Worm (Caenorhabditis elegans) whole organism, young adult: ENCODE data around the gene fubl-2.

Source experiments
- B0019.2 ChIP-seq: fragments of 200-800 bp; sonication (Bioruptor generic); conservative IDR thresholded peaks from 2 replicates; pipeline ENCODE4 v1.3.6; 2022; ENCODE audit warnings: missing genetic modification reagents, missing genetic modification characterization, missing compliant biosample characterization
- B0261.1 ChIP-seq: sonication (generic microtip); optimal IDR thresholded peaks from 2 replicates; lab custom pipeline; 2016; ENCODE audit warnings: mild to moderate bottlenecking, missing genetic modification characterization, moderate library complexity, missing compliant biosample characterization
- D2030.7 ChIP-seq: fragments of 200-800 bp; sonication (Bioruptor generic); IDR thresholded peaks from 2 replicates; pipeline ENCODE4 v1.3.6; 2022; ENCODE audit warnings: missing genetic modification reagents, missing genetic modification characterization, missing compliant biosample characterization
- F22D6.2 ChIP-seq: sonication (generic microtip); optimal IDR thresholded peaks from 2 replicates; lab custom pipeline; 2016; ENCODE audit warnings: mild to moderate bottlenecking, missing genetic modification characterization, missing compliant biosample characterization
- F23B12.7 ChIP-seq: sonication (generic microtip); optimal IDR thresholded peaks from 2 replicates; lab custom pipeline; 2017; ENCODE audit warnings: missing genetic modification characterization, mild to moderate bottlenecking, missing compliant biosample characterization, antibody characterized with exemption, moderate library complexity; ENCODE audit not compliant: insufficient read depth
- F39B2.1 ChIP-seq: fragments of 200-800 bp; sonication (Bioruptor generic); IDR thresholded peaks from 2 replicates; pipeline ENCODE4 v1.3.6; 2022; ENCODE audit warnings: missing genetic modification reagents, missing genetic modification characterization, missing compliant biosample characterization
- F52B5.7 ChIP-seq: sonication (generic microtip); optimal IDR thresholded peaks from 2 replicates; lab custom pipeline; 2016; ENCODE audit warnings: mild to moderate bottlenecking, missing genetic modification characterization, missing compliant biosample characterization
- Y67H2A.10 ChIP-seq: fragments of 200-800 bp; sonication (Bioruptor generic); conservative IDR thresholded peaks from 2 replicates; pipeline ENCODE4 v1.3.6; 2022; ENCODE audit warnings: missing genetic modification reagents, missing genetic modification characterization, missing compliant biosample characterization
- Y95B8A.8 ChIP-seq: fragments of 200-800 bp; sonication (Bioruptor generic); IDR thresholded peaks from 2 replicates; pipeline ENCODE4 v1.3.6; 2022; ENCODE audit warnings: missing genetic modification reagents, missing genetic modification characterization, missing compliant biosample characterization
- bed-2 ChIP-seq: fragments of 200-800 bp; sonication (Bioruptor generic); IDR thresholded peaks from 2 replicates; pipeline ENCODE4 v1.3.6; 2022; ENCODE audit warnings: missing genetic modification reagents, missing genetic modification characterization, missing compliant biosample characterization
- ccch-3 ChIP-seq: fragments of 200-800 bp; sonication (Bioruptor generic); optimal IDR thresholded peaks from 2 replicates; lab custom pipeline; 2018; ENCODE audit warnings: mild to moderate bottlenecking, missing genetic modification characterization, missing compliant biosample characterization
- cebp-2 ChIP-seq: fragments of 200-800 bp; sonication (Bioruptor generic); IDR thresholded peaks from 2 replicates; pipeline ENCODE4 v1.3.6; 2022; ENCODE audit warnings: missing genetic modification characterization, missing compliant biosample characterization
- ceh-58 ChIP-seq: fragments of 200-800 bp; sonication (Bioruptor generic); IDR thresholded peaks from 2 replicates; pipeline ENCODE4 v1.3.6; 2022; ENCODE audit warnings: missing genetic modification characterization, missing compliant biosample characterization
- ceh-79 ChIP-seq: sonication (generic microtip); optimal IDR thresholded peaks from 2 replicates; lab custom pipeline; 2017; ENCODE audit warnings: mild to moderate bottlenecking, missing genetic modification characterization, missing compliant biosample characterization
- ets-4 ChIP-seq: fragments of 200-800 bp; sonication (Bioruptor generic); optimal IDR thresholded peaks from 2 replicates; lab custom pipeline; 2018; ENCODE audit warnings: mild to moderate bottlenecking, missing genetic modification characterization, missing compliant biosample characterization
- fkh-3 ChIP-seq: sonication (generic microtip); optimal IDR thresholded peaks from 2 replicates; lab custom pipeline; 2016; ENCODE audit warnings: mild to moderate bottlenecking, missing genetic modification characterization, missing compliant biosample characterization
- hsf-1 ChIP-seq: fragments of 200-800 bp; sonication (Bioruptor generic); IDR thresholded peaks from 2 replicates; pipeline ENCODE4 v1.3.6; 2022; ENCODE audit warnings: missing genetic modification reagents, missing genetic modification characterization, missing compliant biosample characterization
- lir-1 ChIP-seq: fragments of 200-800 bp; sonication (Bioruptor generic); conservative IDR thresholded peaks from 2 replicates; pipeline ENCODE4 v1.3.6; 2022; ENCODE audit warnings: missing genetic modification reagents, missing genetic modification characterization, missing compliant biosample characterization
- lsl-1 ChIP-seq: fragments of 200-800 bp; sonication (Bioruptor generic); optimal IDR thresholded peaks from 2 replicates; lab custom pipeline; 2018; ENCODE audit warnings: mild to moderate bottlenecking, missing genetic modification characterization, moderate library complexity, missing compliant biosample characterization
- lsy-27 ChIP-seq: sonication (generic microtip); optimal IDR thresholded peaks from 2 replicates; lab custom pipeline; 2017; ENCODE audit warnings: missing genetic modification characterization, mild to moderate bottlenecking, missing compliant biosample characterization, antibody characterized with exemption, missing genotype, borderline replicate concordance; ENCODE audit not compliant: insufficient read depth
- madf-10 ChIP-seq: sonication (generic microtip); optimal IDR thresholded peaks from 2 replicates; lab custom pipeline; 2016; ENCODE audit warnings: mild to moderate bottlenecking, missing genetic modification characterization, missing compliant biosample characterization
- mel-28 ChIP-seq: sonication (generic microtip); optimal IDR thresholded peaks from 2 replicates; lab custom pipeline; 2016; ENCODE audit warnings: borderline replicate concordance, mild to moderate bottlenecking, missing genetic modification characterization, missing compliant biosample characterization
- mxl-1 ChIP-seq: sonication (generic microtip); optimal IDR thresholded peaks from 2 replicates; lab custom pipeline; 2016; ENCODE audit warnings: missing genetic modification characterization, missing compliant biosample characterization
- pbrm-1 ChIP-seq: fragments of 200-800 bp; sonication (Bioruptor generic); IDR thresholded peaks from 2 replicates; pipeline ENCODE4 v1.3.6; 2022; ENCODE audit warnings: missing genetic modification reagents, missing genetic modification characterization, missing compliant biosample characterization
- rcor-1 ChIP-seq: fragments of 200-800 bp; sonication (Bioruptor generic); IDR thresholded peaks from 2 replicates; pipeline ENCODE4 v1.3.6; 2022; ENCODE audit warnings: missing genetic modification reagents, missing genetic modification characterization, missing compliant biosample characterization
- snpc-1.3 ChIP-seq: sonication (generic microtip); optimal IDR thresholded peaks from 2 replicates; lab custom pipeline; 2017; ENCODE audit warnings: missing genetic modification characterization, mild to moderate bottlenecking, missing compliant biosample characterization, antibody characterized with exemption, moderate library complexity, missing genotype, missing genetic modification reagents; ENCODE audit not compliant: insufficient read depth
- sptf-2 ChIP-seq: fragments of 200-800 bp; sonication (Bioruptor generic); optimal IDR thresholded peaks from 2 replicates; lab custom pipeline; 2018; ENCODE audit warnings: mild to moderate bottlenecking, missing genetic modification characterization, missing compliant biosample characterization
- zim-3 ChIP-seq: sonication (generic microtip); optimal IDR thresholded peaks from 2 replicates; lab custom pipeline; 2017; ENCODE audit warnings: mild to moderate bottlenecking, missing genetic modification characterization, moderate library complexity, missing compliant biosample characterization
- ztf-18 ChIP-seq: sonication (generic microtip); optimal IDR thresholded peaks from 2 replicates; lab custom pipeline; 2016; ENCODE audit warnings: missing genotype, mild to moderate bottlenecking, missing genetic modification characterization, missing compliant biosample characterization
- ztf-26 ChIP-seq: sonication (generic microtip); optimal IDR thresholded peaks from 2 replicates; lab custom pipeline; 2017; ENCODE audit warnings: missing genetic modification characterization, missing compliant biosample characterization

fubl-2 gene

ce11 chrIII:7056241-7056640 is 31.3 kb downstream of the fubl-2 start, which contains the start of gene R01H2.2:
R01H2.2 (plus strand) TSS chrIII:7056541.
- TF ChIP-seq ccch-3 (GFP tag; lab: Kevin White, UChicago) (no peak), snpc-1.3 (tag; lab: Kevin White, UChicago) (no peak), mel-28 (tag; lab: Kevin White, UChicago) (no peak), B0261.1 (tag; lab: Kevin White, UChicago) (no peak), ets-4 (GFP tag; lab: Kevin White, UChicago) (no peak), lir-1 (GFP tag; lab: Robert Waterston, UW) (no peak), bed-2 (no peak), F22D6.2 (tag; lab: Kevin White, UChicago) (no peak), fkh-3 (no peak), Y95B8A.8 (GFP tag; lab: Robert Waterston, UW) (no peak), ztf-18 (tag; lab: Kevin White, UChicago) (no peak), ceh-58 (GFP tag; lab: Robert Waterston, UW) (no peak)

- TF ChIP-seq D2030.7 (no peak), pbrm-1 (GFP tag; lab: Robert Waterston, UW) (no peak), hsf-1 (GFP tag; lab: Robert Waterston, UW) (no peak), ceh-79 (no peak), F23B12.7 (tag; lab: Kevin White, UChicago) (no peak), zim-3 (tag; lab: Kevin White, UChicago) (no peak), lir-1 (GFP tag; lab: Robert Waterston, UW) (no peak), fkh-3 (no peak), rcor-1 (GFP tag; lab: Robert Waterston, UW) (no peak), ztf-26 (tag; lab: Kevin White, UChicago) (no peak), sptf-2 (no peak), F39B2.1 (GFP tag; lab: Robert Waterston, UW) (no peak), Y67H2A.10 (GFP tag; lab: Robert Waterston, UW) (no peak), lsy-27 (no peak), madf-10 (tag; lab: Kevin White, UChicago) (no peak), cebp-2 (GFP tag; lab: Robert Waterston, UW) (no peak), F52B5.7 (tag; lab: Kevin White, UChicago) (no peak), lsl-1 (GFP tag; lab: Kevin White, UChicago) (no peak), mxl-1 (tag; lab: Kevin White, UChicago) (no peak), B0019.2 (GFP tag; lab: Robert Waterston, UW) (no peak)
These were observed 41.9 kb downstream of the fubl-2 start, which contains the start of gene R01H2.7 for ce11 chrIII:7045643-7046042. R01H2.7 (minus strand) TSS chrIII:7045743.
